Comparison of ENCODE assay signal across 1 fruit fly cellular context in genomic region chr3R:10412550-10413459, dm6.
A peak's percentile ranks its signal among the peaks of the same experiment; 100 is the strongest.
TF ChIP-seq lines count a peak whose summit lies in the region.

Gene Irp-1B, minus strand, starts transcription at chr3R:10412869.
Gene Rrp46, plus strand, starts transcription at chr3R:10413301.

TF ChIP-seq in whole organism, embryonic, 481 proteins besides CTCF, POLR2A, EP300 and RAD21 (continued from another document and continues in another):
- no peak for TF ChIP-seq CG10431 (GFP tag; optimal IDR thresholded peaks at IDR 0.05; lab: Kevin White, UChicago)
- TF ChIP-seq CG32532 (GFP tag; IDR thresholded peaks at IDR 0.05; lab: Robert Waterston, UW): no peak
- TF ChIP-seq pan (optimal IDR thresholded peaks at IDR 0.05; lab: Kevin White, UChicago): no peak
- no peak for TF ChIP-seq pan (GFP tag; optimal IDR thresholded peaks at IDR 0.05 in 1 of 2, IDR thresholded peaks at IDR 0.05 in 1 of 2)
- TF ChIP-seq CG3407 (GFP tag; optimal IDR thresholded peaks at IDR 0.05; lab: Kevin White, UChicago): no peak
- TF ChIP-seq Xbp1 (GFP tag; optimal IDR thresholded peaks at IDR 0.05; lab: Kevin White, UChicago): no peak
- no peak for TF ChIP-seq D (optimal IDR thresholded peaks at IDR 0.05; lab: Kevin White, UChicago)
- no peak for TF ChIP-seq D (GFP tag; optimal IDR thresholded peaks at IDR 0.05; lab: Kevin White, UChicago)
- TF ChIP-seq CG34422 (GFP tag; IDR thresholded peaks at IDR 0.05; lab: Robert Waterston, UW): 0 out of 3 replicates have a peak, but pooled peaks have one; percentile 41
- TF ChIP-seq CG4820 (GFP tag; optimal IDR thresholded peaks at IDR 0.05; lab: Kevin White, UChicago): no peak
- no peak for TF ChIP-seq kni (GFP tag; optimal IDR thresholded peaks at IDR 0.05; lab: Kevin White, UChicago)
- TF ChIP-seq bowl (GFP tag; IDR thresholded peaks at IDR 0.05; lab: Robert Waterston, UW): no peak
- no peak for TF ChIP-seq Sry-β (GFP tag; optimal IDR thresholded peaks at IDR 0.05; lab: Kevin White, UChicago)
- TF ChIP-seq CG12299 (tag; optimal IDR thresholded peaks at IDR 0.05; lab: Kevin White, UChicago): no peak
- no peak for TF ChIP-seq CG14014 (GFP tag; IDR thresholded peaks at IDR 0.05; lab: Robert Waterston, UW)
- TF ChIP-seq bab2 (GFP tag; optimal IDR thresholded peaks at IDR 0.05; lab: Kevin White, UChicago): no peak
- TF ChIP-seq CG10209 (GFP tag; optimal IDR thresholded peaks at IDR 0.05; lab: Kevin White, UChicago): peak; percentile 14
- TF ChIP-seq NFAT (GFP tag; IDR thresholded peaks at IDR 0.05; lab: Robert Waterston, UW): no peak
- TF ChIP-seq CG10543 (GFP tag; optimal IDR thresholded peaks at IDR 0.05; lab: Kevin White, UChicago): peak; percentile 5
- no peak for TF ChIP-seq Dip2 (GFP tag; IDR thresholded peaks at IDR 0.05; lab: Robert Waterston, UW)
- TF ChIP-seq CG14860 (GFP tag; IDR thresholded peaks at IDR 0.05; lab: Robert Waterston, UW; ENCODE audit: partially characterized antibody): peak; percentile 97
- TF ChIP-seq org-1 (GFP tag; optimal IDR thresholded peaks at IDR 0.05; lab: Kevin White, UChicago): no peak
- TF ChIP-seq fd102C (GFP tag; optimal IDR thresholded peaks at IDR 0.05; lab: Kevin White, UChicago): no peak
- peak; percentile 83 for TF ChIP-seq amos (GFP tag; IDR thresholded peaks at IDR 0.05; lab: Robert Waterston, UW; ENCODE audit: partially characterized antibody)
- TF ChIP-seq CG42726 (GFP tag; IDR thresholded peaks at IDR 0.05; lab: Robert Waterston, UW; ENCODE audit: partially characterized antibody): peak; percentile 69; the same call in 1 of the 2 replicates
- no peak for TF ChIP-seq so (GFP tag; IDR thresholded peaks at IDR 0.05; lab: Robert Waterston, UW)
- no peak for TF ChIP-seq CG11696 (GFP tag; IDR thresholded peaks at IDR 0.05; lab: Robert Waterston, UW)
- TF ChIP-seq mirr (GFP tag; optimal IDR thresholded peaks at IDR 0.05; lab: Kevin White, UChicago): no peak
- TF ChIP-seq CG34224 (GFP tag; IDR thresholded peaks at IDR 0.05; lab: Robert Waterston, UW; ENCODE audit: partially characterized antibody): peak; percentile 95
- no peak for TF ChIP-seq Ada2b (GFP tag; IDR thresholded peaks at IDR 0.05; lab: Robert Waterston, UW)
- TF ChIP-seq abd-A (tag; optimal IDR thresholded peaks at IDR 0.05; lab: Kevin White, UChicago): no peak
- no peak for TF ChIP-seq dati (GFP tag; IDR thresholded peaks at IDR 0.05; lab: Robert Waterston, UW)
- peak; percentile 99 for TF ChIP-seq HLH4C (GFP tag; IDR thresholded peaks at IDR 0.05; lab: Robert Waterston, UW; ENCODE audit: partially characterized antibody)
- no peak for TF ChIP-seq Hr51 (GFP tag; optimal IDR thresholded peaks at IDR 0.05; lab: Kevin White, UChicago)
- TF ChIP-seq az2 (GFP tag; optimal IDR thresholded peaks at IDR 0.05; lab: Kevin White, UChicago): no peak
- TF ChIP-seq zen (tag; optimal IDR thresholded peaks at IDR 0.05; lab: Kevin White, UChicago): peak; percentile 2
- TF ChIP-seq corto (GFP tag; optimal IDR thresholded peaks at IDR 0.05; lab: Kevin White, UChicago): no peak
- TF ChIP-seq CG2120 (GFP tag; optimal IDR thresholded peaks at IDR 0.05; lab: Kevin White, UChicago): peak; percentile 1
- no peak for TF ChIP-seq CG5953 (GFP tag; IDR thresholded peaks at IDR 0.05; lab: Robert Waterston, UW)
- TF ChIP-seq Ravus (GFP tag; IDR thresholded peaks at IDR 0.05; lab: Robert Waterston, UW): no peak
- TF ChIP-seq CG1529 (GFP tag; optimal IDR thresholded peaks at IDR 0.05; lab: Kevin White, UChicago): no peak
- no peak for TF ChIP-seq jumu (GFP tag; optimal IDR thresholded peaks at IDR 0.05; lab: Kevin White, UChicago)
- TF ChIP-seq Taf1 (GFP tag; IDR thresholded peaks at IDR 0.05; lab: Robert Waterston, UW): no peak
- TF ChIP-seq Atf-2 (GFP tag; optimal IDR thresholded peaks at IDR 0.05; lab: Kevin White, UChicago): no peak
- TF ChIP-seq CG2712 (tag; optimal IDR thresholded peaks at IDR 0.05; lab: Kevin White, UChicago): peak; percentile 17
- TF ChIP-seq CG4707 (GFP tag; optimal IDR thresholded peaks at IDR 0.05; lab: Kevin White, UChicago): no peak
- TF ChIP-seq Pdp1 (GFP tag; optimal IDR thresholded peaks at IDR 0.05; lab: Kevin White, UChicago): peak in 1 of 2 experiments; percentile 77
- no peak for TF ChIP-seq Camta (GFP tag; optimal IDR thresholded peaks at IDR 0.05; lab: Kevin White, UChicago)
- TF ChIP-seq cas (GFP tag; IDR thresholded peaks at IDR 0.05; lab: Robert Waterston, UW): no peak; the same call in 1 of the 2 replicates
- no peak for TF ChIP-seq gfzf (GFP tag; optimal IDR thresholded peaks at IDR 0.05; lab: Kevin White, UChicago)
- no peak for TF ChIP-seq CG31365 (tag; optimal IDR thresholded peaks at IDR 0.05; lab: Kevin White, UChicago)
- TF ChIP-seq CG31224 (GFP tag; IDR thresholded peaks at IDR 0.05; lab: Robert Waterston, UW): no peak
- no peak for TF ChIP-seq seq (GFP tag; IDR thresholded peaks at IDR 0.05; lab: Robert Waterston, UW)
- TF ChIP-seq B-H2 (GFP tag; optimal IDR thresholded peaks at IDR 0.05; lab: Kevin White, UChicago): no peak
- TF ChIP-seq ken (GFP tag; IDR thresholded peaks at IDR 0.05; lab: Robert Waterston, UW): no peak
- TF ChIP-seq CG16815 (GFP tag; optimal IDR thresholded peaks at IDR 0.05; lab: Kevin White, UChicago): no peak
- TF ChIP-seq Ets65A (GFP tag; lab: Kevin White, UChicago): peak; percentile 47
- TF ChIP-seq dmrt99B (tag; optimal IDR thresholded peaks at IDR 0.05; lab: Kevin White, UChicago): no peak
- no peak for TF ChIP-seq NfI (GFP tag; optimal IDR thresholded peaks at IDR 0.05; lab: Kevin White, UChicago)
- TF ChIP-seq ci (GFP tag; IDR thresholded peaks at IDR 0.05; lab: Robert Waterston, UW): no peak
- TF ChIP-seq slou (GFP tag; optimal IDR thresholded peaks at IDR 0.05; lab: Kevin White, UChicago): no peak
- TF ChIP-seq ttk (GFP tag; IDR thresholded peaks at IDR 0.05; lab: Robert Waterston, UW): no peak
- TF ChIP-seq Vsx1 (GFP tag; optimal IDR thresholded peaks at IDR 0.05; lab: Kevin White, UChicago): no peak
- no peak for TF ChIP-seq Trl (optimal IDR thresholded peaks at IDR 0.05; lab: Kevin White, UChicago)
- no peak for TF ChIP-seq Trl (GFP tag; optimal IDR thresholded peaks at IDR 0.05; lab: Kevin White, UChicago)
- TF ChIP-seq p53 (GFP tag; optimal IDR thresholded peaks at IDR 0.05; lab: Kevin White, UChicago): no peak
- no peak for TF ChIP-seq odd (GFP tag; optimal IDR thresholded peaks at IDR 0.05; lab: Kevin White, UChicago)
- no peak for TF ChIP-seq nerfin-1 (tag; optimal IDR thresholded peaks at IDR 0.05; lab: Kevin White, UChicago)
- TF ChIP-seq CG10366 (GFP tag; IDR thresholded peaks at IDR 0.05; lab: Robert Waterston, UW): no peak
- no peak for TF ChIP-seq HHEX (GFP tag; optimal IDR thresholded peaks at IDR 0.05; lab: Kevin White, UChicago)
- peak; percentile 77 for TF ChIP-seq knrl (GFP tag; IDR thresholded peaks at IDR 0.05; lab: Robert Waterston, UW; ENCODE audit: partially characterized antibody)
- TF ChIP-seq HLH54F (GFP tag; optimal IDR thresholded peaks at IDR 0.05; lab: Kevin White, UChicago): no peak
- TF ChIP-seq ATbp (GFP tag; optimal IDR thresholded peaks at IDR 0.05; lab: Kevin White, UChicago): no peak
- no peak for TF ChIP-seq Oli (tag; optimal IDR thresholded peaks at IDR 0.05; lab: Kevin White, UChicago)
- TF ChIP-seq CG4424 (GFP tag; optimal IDR thresholded peaks at IDR 0.05; lab: Kevin White, UChicago): no peak
- no peak for TF ChIP-seq dpn (GFP tag; optimal IDR thresholded peaks at IDR 0.05; lab: Kevin White, UChicago)
- no peak for TF ChIP-seq Elba2 (GFP tag; optimal IDR thresholded peaks at IDR 0.05; lab: Kevin White, UChicago)
- TF ChIP-seq lmd (GFP tag; IDR thresholded peaks at IDR 0.05; lab: Robert Waterston, UW): no peak
- TF ChIP-seq repo (GFP tag; optimal IDR thresholded peaks at IDR 0.05; lab: Kevin White, UChicago): no peak
- no peak for TF ChIP-seq pb (GFP tag; optimal IDR thresholded peaks at IDR 0.05; lab: Kevin White, UChicago)
- no peak for TF ChIP-seq Bdp1 (GFP tag; optimal IDR thresholded peaks at IDR 0.05; lab: Kevin White, UChicago)
- TF ChIP-seq CG33213 (GFP tag; optimal IDR thresholded peaks at IDR 0.05; lab: Kevin White, UChicago): no peak
- TF ChIP-seq pita (GFP tag; optimal IDR thresholded peaks at IDR 0.05; lab: Kevin White, UChicago): no peak
- no peak for TF ChIP-seq Mad (GFP tag; optimal IDR thresholded peaks at IDR 0.05; lab: Kevin White, UChicago)
- TF ChIP-seq gce (GFP tag; IDR thresholded peaks at IDR 0.05; lab: Robert Waterston, UW): no peak
- no peak for TF ChIP-seq CG2678 (tag; optimal IDR thresholded peaks at IDR 0.05; lab: Kevin White, UChicago)
- TF ChIP-seq h (optimal IDR thresholded peaks at IDR 0.05; lab: Kevin White, UChicago): no peak
- TF ChIP-seq grau (tag; optimal IDR thresholded peaks at IDR 0.05; lab: Kevin White, UChicago): no peak
- no peak for TF ChIP-seq tup (GFP tag; optimal IDR thresholded peaks at IDR 0.05; lab: Kevin White, UChicago)
- no peak for TF ChIP-seq wdn (GFP tag; IDR thresholded peaks at IDR 0.05; lab: Robert Waterston, UW)
- TF ChIP-seq Jarid2 (GFP tag; optimal IDR thresholded peaks at IDR 0.05; lab: Kevin White, UChicago): peak; percentile 64
- no peak for TF ChIP-seq hkb (optimal IDR thresholded peaks at IDR 0.05; lab: Kevin White, UChicago)
- no peak for TF ChIP-seq hkb (GFP tag; IDR thresholded peaks at IDR 0.05; lab: Robert Waterston, UW)
- no peak for TF ChIP-seq pros (GFP tag; optimal IDR thresholded peaks at IDR 0.05; lab: Kevin White, UChicago)
- no peak for TF ChIP-seq ewg (GFP tag; optimal IDR thresholded peaks at IDR 0.05; lab: Kevin White, UChicago)
- no peak for TF ChIP-seq Lim3 (GFP tag; IDR thresholded peaks at IDR 0.05; lab: Robert Waterston, UW)
- TF ChIP-seq Gug (GFP tag; IDR thresholded peaks at IDR 0.05; lab: Robert Waterston, UW): no peak
- TF ChIP-seq CG14050 (GFP tag; IDR thresholded peaks at IDR 0.05; lab: Robert Waterston, UW): no peak
- no peak for TF ChIP-seq gt (GFP tag; IDR thresholded peaks at IDR 0.05; lab: Robert Waterston, UW)
- peak; percentile 10 for TF ChIP-seq Nf-YC (tag; optimal IDR thresholded peaks at IDR 0.05; lab: Kevin White, UChicago)
- no peak for TF ChIP-seq CG10321 (GFP tag; IDR thresholded peaks at IDR 0.05; lab: Robert Waterston, UW)
- TF ChIP-seq CG7839 (tag; optimal IDR thresholded peaks at IDR 0.05; lab: Kevin White, UChicago): no peak
- no peak for TF ChIP-seq CG10274 (GFP tag; optimal IDR thresholded peaks at IDR 0.05; lab: Kevin White, UChicago)
- TF ChIP-seq CG12942 (GFP tag; optimal IDR thresholded peaks at IDR 0.05; lab: Kevin White, UChicago): no peak
- no peak for TF ChIP-seq CG30403 (GFP tag; optimal IDR thresholded peaks at IDR 0.05; lab: Kevin White, UChicago)
- no peak for TF ChIP-seq Drgx (GFP tag; IDR thresholded peaks at IDR 0.05; lab: Robert Waterston, UW)
- no peak for TF ChIP-seq Meics (GFP tag; optimal IDR thresholded peaks at IDR 0.05; lab: Kevin White, UChicago)
- peak; percentile 88 for TF ChIP-seq Dll (GFP tag; IDR thresholded peaks at IDR 0.05; lab: Robert Waterston, UW; ENCODE audit: partially characterized antibody)
- TF ChIP-seq nom (GFP tag; optimal IDR thresholded peaks at IDR 0.05; lab: Kevin White, UChicago): peak; percentile 76
- no peak for TF ChIP-seq crc (GFP tag; optimal IDR thresholded peaks at IDR 0.05; lab: Kevin White, UChicago)
- TF ChIP-seq CG8478 (optimal IDR thresholded peaks at IDR 0.05; lab: Kevin White, UChicago): no peak
- TF ChIP-seq tll (GFP tag; optimal IDR thresholded peaks at IDR 0.05; lab: Kevin White, UChicago): no peak
- TF ChIP-seq Aef1 (GFP tag; IDR thresholded peaks at IDR 0.05; lab: Robert Waterston, UW): no peak
- no peak for TF ChIP-seq caup (GFP tag; optimal IDR thresholded peaks at IDR 0.05; lab: Kevin White, UChicago; ENCODE audit: severe bottlenecking)
- no peak for TF ChIP-seq HmgD (GFP tag; optimal IDR thresholded peaks at IDR 0.05; lab: Kevin White, UChicago)
- TF ChIP-seq Doc3 (GFP tag; IDR thresholded peaks at IDR 0.05; lab: Robert Waterston, UW; ENCODE audit: partially characterized antibody): peak; percentile 73
- no peak for TF ChIP-seq chif (GFP tag; optimal IDR thresholded peaks at IDR 0.05; lab: Kevin White, UChicago)
- TF ChIP-seq CG4617 (GFP tag; optimal IDR thresholded peaks at IDR 0.05; lab: Kevin White, UChicago; ENCODE audit: borderline replicate concordance): no peak
- TF ChIP-seq esg (GFP tag; conservative IDR thresholded peaks at IDR 0.05; lab: Robert Waterston, UW): no peak
- TF ChIP-seq Bteb2 (GFP tag; optimal IDR thresholded peaks at IDR 0.05; lab: Kevin White, UChicago): no peak
- TF ChIP-seq peb (GFP tag; IDR thresholded peaks at IDR 0.05; lab: Robert Waterston, UW): no peak
- TF ChIP-seq Antp (GFP tag; optimal IDR thresholded peaks at IDR 0.05; lab: Kevin White, UChicago): no peak
- no peak for TF ChIP-seq CG3281 (GFP tag; optimal IDR thresholded peaks at IDR 0.05; lab: Kevin White, UChicago)
- no peak for TF ChIP-seq wor (GFP tag; IDR thresholded peaks at IDR 0.05; lab: Robert Waterston, UW)
- peak; percentile 24; the same call in 1 of the 2 replicates for TF ChIP-seq CG6689 (GFP tag; IDR thresholded peaks at IDR 0.05; lab: Robert Waterston, UW)
- peak; percentile 99 for TF ChIP-seq nerfin-2 (GFP tag; IDR thresholded peaks at IDR 0.05; lab: Robert Waterston, UW; ENCODE audit: partially characterized antibody)
- no peak for TF ChIP-seq CG5180 (GFP tag; optimal IDR thresholded peaks at IDR 0.05; lab: Kevin White, UChicago)
- TF ChIP-seq CG6791 (GFP tag; IDR thresholded peaks at IDR 0.05; lab: Robert Waterston, UW; ENCODE audit: partially characterized antibody): peak; percentile 96
- no peak for TF ChIP-seq Atf3 (GFP tag; optimal IDR thresholded peaks at IDR 0.05; lab: Kevin White, UChicago)
- TF ChIP-seq ash1 (GFP tag; optimal IDR thresholded peaks at IDR 0.05; lab: Kevin White, UChicago): no peak
- TF ChIP-seq zfh2 (GFP tag; optimal IDR thresholded peaks at IDR 0.05; lab: Kevin White, UChicago): no peak
- TF ChIP-seq chinmo (GFP tag; IDR thresholded peaks at IDR 0.05; lab: Robert Waterston, UW; ENCODE audit: partially characterized antibody): peak; percentile 97
- no peak for TF ChIP-seq twi (tag; optimal IDR thresholded peaks at IDR 0.05; lab: Kevin White, UChicago)
- TF ChIP-seq CG14965 (GFP tag; optimal IDR thresholded peaks at IDR 0.05; lab: Kevin White, UChicago; ENCODE audit: borderline replicate concordance): no peak
- no peak for TF ChIP-seq CG1233 (GFP tag; optimal IDR thresholded peaks at IDR 0.05; lab: Kevin White, UChicago)
- TF ChIP-seq schlank (tag; optimal IDR thresholded peaks at IDR 0.05; lab: Kevin White, UChicago): no peak
- no peak for TF ChIP-seq tio (GFP tag; optimal IDR thresholded peaks at IDR 0.05; lab: Kevin White, UChicago)
- no peak; the same call in 2 of the 3 replicates for TF ChIP-seq Mrtf (GFP tag; IDR thresholded peaks at IDR 0.05; lab: Robert Waterston, UW)
